Fruit fly (Drosophila melanogaster) whole organism, prepupa: ENCODE measurements around the gene CG12206.

ENCODE experiments used
- CG31627 ChIP-seq: fragments of 200-800 bp; sonication (Bioruptor generic); optimal IDR thresholded peaks from 3 replicates; lab custom pipeline; 2016; ENCODE audit warnings: missing biosample characterization, missing genetic modification characterization
- CG32006 ChIP-seq: fragments of 200-800 bp; sonication (Bioruptor generic); optimal IDR thresholded peaks from 3 replicates; lab custom pipeline; 2017; ENCODE audit warnings: missing biosample characterization, mild to moderate bottlenecking, missing genetic modification characterization
- CG6163 ChIP-seq: fragments of 200-800 bp; sonication (Bioruptor generic); IDR thresholded peaks from 3 replicates; pipeline ENCODE4 v1.3.6; 2022; ENCODE audit warnings: missing biosample characterization, missing genetic modification characterization
- Met ChIP-seq: fragments of 200-800 bp; sonication (Bioruptor generic); optimal IDR thresholded peaks from 3 replicates; lab custom pipeline; 2016; ENCODE audit warnings: missing biosample characterization, missing genetic modification characterization

dm6 chrX:3432928-3433327 lies 41.4 kb downstream of the CG12206 start:
- peak; percentile 85 for TF ChIP-seq CG32006 (GFP tag; lab: Kevin White, UChicago)
- peak; percentile 84 for TF ChIP-seq CG31627 (GFP tag; lab: Kevin White, UChicago)
- TF ChIP-seq CG6163 = peak; percentile 94
- TF ChIP-seq Met (GFP tag; lab: Kevin White, UChicago) = peak; percentile 50
